Worm (Caenorhabditis elegans) whole organism, L2 larva: ENCODE results near the gene sdz-18.

Experiments
- Y55F3AM.14 ChIP-seq: fragments of 200-800 bp; sonication (Bioruptor generic); optimal IDR thresholded peaks from 2 replicates; lab custom pipeline; 2018; ENCODE audit warnings: mild to moderate bottlenecking, missing genetic modification characterization, missing compliant biosample characterization
- aly-2 ChIP-seq: fragments of 150-350 bp; optimal IDR thresholded peaks from 2 replicates; lab custom pipeline; 2014; ENCODE audit warnings: missing biosample characterization, missing genetic modification characterization
- ama-1 ChIP-seq: fragments of 150-350 bp; optimal IDR thresholded peaks from 2 replicates; lab custom pipeline; 2018; ENCODE audit warnings: inconsistent platforms
- crh-2 ChIP-seq: sonication (generic microtip); optimal IDR thresholded peaks from 2 replicates; lab custom pipeline; 2017; ENCODE audit warnings: missing biosample characterization, missing genetic modification characterization
- dmd-4 ChIP-seq: sonication (generic microtip); optimal IDR thresholded peaks from 2 replicates; lab custom pipeline; 2017; ENCODE audit warnings: missing biosample characterization, missing genetic modification characterization
- egl-27 ChIP-seq: sonication (generic microtip); optimal IDR thresholded peaks from 3 replicates; lab custom pipeline; 2017; ENCODE audit warnings: missing biosample characterization, missing genetic modification reagents, missing genetic modification characterization
- elt-1 ChIP-seq: fragments of 150-350 bp; optimal IDR thresholded peaks from 2 replicates; lab custom pipeline; 2014; ENCODE audit warnings: missing biosample characterization, missing genetic modification characterization
- elt-3 ChIP-seq: sonication (generic microtip); optimal IDR thresholded peaks from 2 replicates; lab custom pipeline; 2017; ENCODE audit warnings: missing biosample characterization, missing genetic modification characterization
- fos-1 ChIP-seq: fragments of 150-350 bp; optimal IDR thresholded peaks from 2 replicates; lab custom pipeline; 2014; ENCODE audit warnings: missing biosample characterization, missing genetic modification characterization
- gmeb-1 ChIP-seq: fragments of 150-350 bp; optimal IDR thresholded peaks from 2 replicates; lab custom pipeline; 2014; ENCODE audit warnings: missing biosample characterization, missing genetic modification characterization
- lin-11 ChIP-seq: fragments of 150-350 bp; sonication (generic microtip); optimal IDR thresholded peaks from 2 replicates; lab custom pipeline; 2014; ENCODE audit warnings: missing biosample characterization, missing genetic modification characterization, inconsistent platforms, mixed read lengths
- lin-13 ChIP-seq: fragments of 150-350 bp; optimal IDR thresholded peaks from 2 replicates; lab custom pipeline; 2014; ENCODE audit warnings: missing biosample characterization, missing genetic modification reagents, missing genetic modification characterization
- lin-39 ChIP-seq: fragments of 150-350 bp; optimal IDR thresholded peaks from 2 replicates; lab custom pipeline; 2014; ENCODE audit warnings: missing biosample characterization, missing genetic modification reagents, missing genetic modification characterization
- lsy-2 ChIP-seq, 2 experiments: fragments of 150-350 bp in 1 of 2; sonication (generic microtip) in 1 of 2; optimal IDR thresholded peaks; 2 replicates each; lab custom pipeline; 2014 to 2017; ENCODE audit warnings: missing biosample characterization in 2 of 2, missing genetic modification characterization in 2 of 2
- mab-5 ChIP-seq: fragments of 150-350 bp; optimal IDR thresholded peaks from 2 replicates; lab custom pipeline; 2014; ENCODE audit warnings: missing biosample characterization, missing genetic modification characterization
- mdl-1 ChIP-seq, 2 experiments: fragments of 150-350 bp in 1 of 2; sonication (generic microtip) in 1 of 2; optimal IDR thresholded peaks; 2 replicates each; lab custom pipeline; 2017; ENCODE audit warnings: missing biosample characterization in 2 of 2, missing genetic modification characterization in 2 of 2
- nhr-10 ChIP-seq: sonication (generic microtip); optimal IDR thresholded peaks from 2 replicates; lab custom pipeline; 2017; ENCODE audit warnings: missing biosample characterization, missing genetic modification characterization
- nhr-11 ChIP-seq: fragments of 150-350 bp; optimal IDR thresholded peaks from 2 replicates; lab custom pipeline; 2014; ENCODE audit warnings: missing biosample characterization, missing genetic modification characterization
- nhr-12 ChIP-seq: fragments of 150-350 bp; optimal IDR thresholded peaks from 2 replicates; lab custom pipeline; 2014; ENCODE audit warnings: missing biosample characterization, missing genetic modification characterization
- nhr-129 ChIP-seq: fragments of 150-350 bp; optimal IDR thresholded peaks from 2 replicates; lab custom pipeline; 2014; ENCODE audit warnings: missing biosample characterization, missing genetic modification characterization
- nhr-21 ChIP-seq: fragments of 150-350 bp; optimal IDR thresholded peaks from 2 replicates; lab custom pipeline; 2014; ENCODE audit warnings: missing biosample characterization, missing genetic modification characterization
- nhr-23 ChIP-seq: fragments of 150-350 bp; optimal IDR thresholded peaks from 2 replicates; lab custom pipeline; 2014; ENCODE audit warnings: missing biosample characterization, missing genetic modification reagents, missing genetic modification characterization
- nhr-237 ChIP-seq: fragments of 150-350 bp; optimal IDR thresholded peaks from 2 replicates; lab custom pipeline; 2014; ENCODE audit warnings: missing biosample characterization, missing genetic modification characterization
- nhr-25 ChIP-seq: fragments of 150-350 bp; sonication (generic microtip); optimal IDR thresholded peaks from 3 replicates; lab custom pipeline; 2014; ENCODE audit warnings: missing biosample characterization, missing genetic modification characterization
- nhr-6 ChIP-seq: fragments of 150-350 bp; optimal IDR thresholded peaks from 2 replicates; lab custom pipeline; 2014; ENCODE audit warnings: missing biosample characterization, missing genetic modification characterization
- nhr-77 ChIP-seq: fragments of 150-350 bp; optimal IDR thresholded peaks from 2 replicates; lab custom pipeline; 2014; ENCODE audit warnings: missing biosample characterization, missing genetic modification characterization
- sem-4 ChIP-seq: fragments of 150-350 bp; optimal IDR thresholded peaks from 2 replicates; lab custom pipeline; 2014; ENCODE audit warnings: missing biosample characterization, missing genetic modification reagents, missing genetic modification characterization
- skn-1 ChIP-seq: sonication (generic microtip); optimal IDR thresholded peaks from 2 replicates; lab custom pipeline; 2017; ENCODE audit warnings: missing biosample characterization, missing genetic modification characterization
- sma-3 ChIP-seq: sonication (generic microtip); optimal IDR thresholded peaks from 2 replicates; lab custom pipeline; 2016; ENCODE audit warnings: missing genetic modification reagents, missing genetic modification characterization, missing compliant biosample characterization
- sma-9 ChIP-seq, 2 experiments: fragments of 150-350 bp in 1 of 2; sonication (generic microtip) in 1 of 2; optimal IDR thresholded peaks; 2 replicates each; lab custom pipeline; 2014 to 2016; ENCODE audit warnings: missing genetic modification characterization in 2 of 2, mild to moderate bottlenecking in 1 of 2, missing biosample characterization in 1 of 2, missing compliant biosample characterization in 1 of 2, missing genetic modification reagents in 1 of 2, moderate library complexity in 1 of 2
- unc-39 ChIP-seq: fragments of 150-350 bp; optimal IDR thresholded peaks from 2 replicates; lab custom pipeline; 2014; ENCODE audit warnings: missing biosample characterization, missing genetic modification characterization
- unc-62 ChIP-seq: fragments of 150-350 bp; optimal IDR thresholded peaks from 2 replicates; lab custom pipeline; 2014; ENCODE audit warnings: missing biosample characterization, missing genetic modification reagents, missing genetic modification characterization
- ztf-1 ChIP-seq: fragments of 200-800 bp; sonication (Bioruptor generic); conservative IDR thresholded peaks from 2 replicates; pipeline ENCODE4 v1.3.6; 2022; ENCODE audit warnings: missing genetic modification characterization, missing compliant biosample characterization
- ztf-11 ChIP-seq: sonication (generic microtip); optimal IDR thresholded peaks from 2 replicates; lab custom pipeline; 2017; ENCODE audit warnings: missing biosample characterization, missing genetic modification characterization
- ztf-4 ChIP-seq: fragments of 150-350 bp; optimal IDR thresholded peaks from 2 replicates; lab custom pipeline; 2014; ENCODE audit warnings: missing biosample characterization, missing genetic modification characterization

sdz-18 gene

DNA sequence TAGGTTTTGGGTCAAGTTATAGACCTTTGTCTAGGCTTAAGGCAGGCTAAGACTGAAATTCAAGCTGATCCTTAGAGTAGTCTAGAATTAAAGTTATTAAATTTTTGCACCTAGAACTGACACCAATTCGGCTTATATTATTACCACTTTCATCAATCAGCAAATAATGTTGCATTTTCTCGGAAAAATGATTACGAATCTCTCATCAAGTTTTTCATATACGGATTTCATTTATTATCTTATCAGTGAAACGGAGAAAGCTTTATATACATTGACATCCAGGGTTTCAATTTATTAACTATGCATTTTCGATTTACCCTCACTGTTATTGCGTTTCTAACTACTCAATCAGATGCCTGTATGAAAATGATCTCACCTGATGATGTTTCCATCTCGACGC is 35.0 kb upstream of the sdz-18 start, which contains the start of gene K07G6.1:
K07G6.1 (plus strand) TSS at position 301 of the 400 bp plus-strand sequence.
- no peak for TF ChIP-seq mab-5 (tag; lab: Kevin White, UChicago)
- no peak for TF ChIP-seq nhr-237 (tag; lab: Kevin White, UChicago)
- TF ChIP-seq mdl-1 (tag; optimal IDR thresholded peaks at IDR 0.05; lab: Kevin White, UChicago) = no peak
- TF ChIP-seq egl-27 (tag; lab: Kevin White, UChicago) = no peak
- no peak for TF ChIP-seq sma-3
- no peak for TF ChIP-seq ztf-1
- TF ChIP-seq nhr-12 (tag; lab: Kevin White, UChicago) = no peak
- no peak for TF ChIP-seq unc-39
- no peak for TF ChIP-seq ztf-4 (tag; lab: Kevin White, UChicago)
- no peak for TF ChIP-seq nhr-10 (tag; lab: Kevin White, UChicago)
- no peak for TF ChIP-seq sma-9 (GFP tag; optimal IDR thresholded peaks at IDR 0.05; lab: Kevin White, UChicago)
- no peak for TF ChIP-seq sma-9 (tag; optimal IDR thresholded peaks at IDR 0.05; lab: Kevin White, UChicago)
- TF ChIP-seq nhr-21 (tag; lab: Kevin White, UChicago) = no peak
- TF ChIP-seq lin-13 (GFP tag; lab: Kevin White, UChicago) = no peak
- no peak for TF ChIP-seq unc-62
- TF ChIP-seq aly-2 (tag; lab: Kevin White, UChicago) = no peak
- no peak for TF ChIP-seq gmeb-1

- no peak for TF ChIP-seq skn-1 (tag; lab: Kevin White, UChicago)
These were observed 32.6 kb upstream of the sdz-18 start, which contains the start of the genes irld-9 and irld-33 for ce11 chrII:1738844-1739243. TSS of gene irld-9 (minus strand) at chrII:1738944. TSS of gene irld-33 (plus strand) at chrII:1739052.

- TF ChIP-seq egl-27 (tag; lab: Kevin White, UChicago) = no peak
- TF ChIP-seq sma-3 = no peak
- TF ChIP-seq lin-39 = no peak
- no peak for TF ChIP-seq dmd-4
- no peak for TF ChIP-seq lin-13 (GFP tag; lab: Kevin White, UChicago)
- TF ChIP-seq ztf-11 (tag; lab: Kevin White, UChicago) = no peak
- peak; percentile 49 for TF ChIP-seq fos-1 (tag; lab: Kevin White, UChicago)
- TF ChIP-seq elt-3 (tag; lab: Kevin White, UChicago) = no peak
- no peak for TF ChIP-seq crh-2 (tag; lab: Kevin White, UChicago)
- TF ChIP-seq, all 48 proteins: peak for 1
These were observed 30.1 kb upstream of the sdz-18 start, which contains the start of gene ceh-83 for ce11 chrII:1736353-1736752. TSS of gene ceh-83 (minus strand) at chrII:1736533.

- no peak for TF ChIP-seq Y55F3AM.14 (GFP tag; lab: Kevin White, UChicago)
- TF ChIP-seq fos-1 (tag; lab: Kevin White, UChicago) = no peak
- no peak for TF ChIP-seq ztf-1
- TF ChIP-seq aly-2 (tag; lab: Kevin White, UChicago) = no peak
- no peak for TF ChIP-seq nhr-21 (tag; lab: Kevin White, UChicago)
- TF ChIP-seq nhr-25 (tag; lab: Kevin White, UChicago) = no peak
- TF ChIP-seq mab-5 (tag; lab: Kevin White, UChicago) = no peak
- TF ChIP-seq ztf-4 (tag; lab: Kevin White, UChicago) = no peak
- TF ChIP-seq skn-1 (tag; lab: Kevin White, UChicago) = no peak
- TF ChIP-seq lin-11 = no peak
- no peak for TF ChIP-seq nhr-12 (tag; lab: Kevin White, UChicago)
These were observed 28.9 kb upstream of the sdz-18 start for ce11 chrII:1735145-1735544.

DNA sequence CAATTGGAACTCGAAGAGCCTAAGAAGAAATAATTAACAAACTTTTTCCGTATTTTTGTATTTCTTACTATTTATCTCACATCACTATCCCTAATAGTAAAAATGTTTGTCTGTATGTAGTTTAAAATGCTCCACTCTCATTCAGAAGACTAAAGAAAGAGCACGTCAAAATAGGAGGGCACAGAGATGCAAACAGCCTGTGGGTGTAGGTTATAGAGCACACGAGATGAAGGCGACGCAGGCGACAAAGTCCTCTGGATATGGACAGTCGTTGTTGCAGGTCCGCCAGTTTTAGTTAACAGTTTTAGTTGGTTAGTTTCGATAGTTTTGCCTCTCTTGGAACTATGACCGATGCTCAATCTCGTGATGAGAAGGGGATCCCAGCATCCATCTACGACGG is 25.6 kb upstream of the sdz-18 start, which contains the start of gene ceh-82:
ceh-82 (plus strand) TSS at position 301 of the 400 bp plus-strand sequence.
- no peak for TF ChIP-seq nhr-11 (tag; lab: Kevin White, UChicago)
- TF ChIP-seq ztf-1 = no peak
- no peak for TF ChIP-seq sem-4
- no peak for TF ChIP-seq lin-11
- no peak for TF ChIP-seq gmeb-1
- TF ChIP-seq nhr-77 (tag; lab: Kevin White, UChicago) = no peak
- TF ChIP-seq nhr-129 = no peak
- no peak for TF ChIP-seq nhr-6
- no peak for TF ChIP-seq nhr-25 (tag; lab: Kevin White, UChicago)
- TF ChIP-seq lsy-2 (tag; optimal IDR thresholded peaks at IDR 0.05; lab: Kevin White, UChicago) = no peak
- no peak for TF ChIP-seq nhr-23 (tag; lab: Kevin White, UChicago)
- TF ChIP-seq elt-1 = no peak
- no peak for TF ChIP-seq nhr-12 (tag; lab: Kevin White, UChicago)
- TF ChIP-seq sma-3 = no peak
- no peak for TF ChIP-seq ama-1 (lab: Kevin White, UChicago)
- TF ChIP-seq Y55F3AM.14 (GFP tag; lab: Kevin White, UChicago) = no peak
